Fruit fly (Drosophila melanogaster) whole organism: ENCODE results near the gene Mhc.

ENCODE experiments used
- Dll ChIP-seq: fragments of >200 bp; optimal IDR thresholded peaks from 2 replicates; lab custom pipeline; 2017
- pan ChIP-seq: fragments of >200 bp; optimal IDR thresholded peaks from 2 replicates; lab custom pipeline; 2017
- psq ChIP-seq: fragments of >200 bp; optimal IDR thresholded peaks from 2 replicates; lab custom pipeline; 2017
- usp ChIP-seq: fragments of >200 bp; optimal IDR thresholded peaks from 2 replicates; lab custom pipeline; 2017; ENCODE audit warnings: missing biosample characterization, missing genetic modification characterization, mixed read lengths

dm6 chr2L:16796104-16796645 lies 29.8 kb downstream of the Mhc start, which contains the start of gene Ugt37E1:
- TF ChIP-seq pan (no peak), Dll (lab: Kevin White, UChicago) (no peak), usp (GFP tag; lab: Kevin White, UChicago) (no peak), psq (lab: Kevin White, UChicago) (no peak)
